Worm (Caenorhabditis elegans): ENCODE data around the gene zim-2.

ce11 chrIV:10599983-10600382, 44.9 kb downstream of the zim-2 start, which contains the start of gene R09H10.1:
- TF ChIP-seq nhr-77 (tag; optimal IDR thresholded peaks at IDR 0.05) (no peak), egl-27 (tag; optimal IDR thresholded peaks at IDR 0.05) (no peak), nhr-28 (tag; optimal IDR thresholded peaks at IDR 0.05) (no peak), nhr-6 (tag; optimal IDR thresholded peaks at IDR 0.05) (no peak), madf-9 (GFP tag; conservative IDR thresholded peaks at IDR 0.05) (no peak), fkh-10 (GFP tag; optimal IDR thresholded peaks at IDR 0.05) (no peak), nhr-237 (tag; optimal IDR thresholded peaks at IDR 0.05) (no peak), mep-1 (tag; optimal IDR thresholded peaks at IDR 0.05) (no peak), madf-5 (GFP tag; IDR thresholded peaks at IDR 0.05) (no peak)
